Worm (Caenorhabditis elegans) whole organism, L2 larva: ENCODE data around the gene Y54G2A.41.

ENCODE experiments used
- C34F6.9 ChIP-seq: fragments of 150-350 bp; optimal IDR thresholded peaks from 2 replicates; lab custom pipeline; 2014; ENCODE audit warnings: missing biosample characterization, missing genetic modification characterization
- F13H6.1 ChIP-seq: sonication (generic microtip); optimal IDR thresholded peaks from 2 replicates; lab custom pipeline; 2016; ENCODE audit warnings: missing genetic modification characterization, missing compliant biosample characterization
- R02D3.7 ChIP-seq: fragments of 150-350 bp; optimal IDR thresholded peaks from 2 replicates; lab custom pipeline; 2014; ENCODE audit warnings: missing biosample characterization, missing genetic modification characterization
- Y55F3AM.14 ChIP-seq: fragments of 200-800 bp; sonication (Bioruptor generic); optimal IDR thresholded peaks from 2 replicates; lab custom pipeline; 2018; ENCODE audit warnings: mild to moderate bottlenecking, missing genetic modification characterization, missing compliant biosample characterization
- ZK546.5 ChIP-seq: sonication (generic microtip); optimal IDR thresholded peaks from 2 replicates; lab custom pipeline; 2017; ENCODE audit warnings: missing biosample characterization, missing genetic modification characterization
- aly-2 ChIP-seq: fragments of 150-350 bp; optimal IDR thresholded peaks from 2 replicates; lab custom pipeline; 2014; ENCODE audit warnings: missing biosample characterization, missing genetic modification characterization
- ceh-16 ChIP-seq: fragments of 150-350 bp; optimal IDR thresholded peaks from 2 replicates; lab custom pipeline; 2014; ENCODE audit warnings: missing biosample characterization, missing genetic modification characterization
- ceh-82 ChIP-seq: fragments of 150-350 bp; optimal IDR thresholded peaks from 2 replicates; lab custom pipeline; 2014; ENCODE audit warnings: missing biosample characterization, missing genetic modification characterization
- crh-2 ChIP-seq: sonication (generic microtip); optimal IDR thresholded peaks from 2 replicates; lab custom pipeline; 2017; ENCODE audit warnings: missing biosample characterization, missing genetic modification characterization
- dmd-4 ChIP-seq: sonication (generic microtip); optimal IDR thresholded peaks from 2 replicates; lab custom pipeline; 2017; ENCODE audit warnings: missing biosample characterization, missing genetic modification characterization
- egl-27 ChIP-seq: sonication (generic microtip); optimal IDR thresholded peaks from 3 replicates; lab custom pipeline; 2017; ENCODE audit warnings: missing biosample characterization, missing genetic modification reagents, missing genetic modification characterization
- elt-3 ChIP-seq: sonication (generic microtip); optimal IDR thresholded peaks from 2 replicates; lab custom pipeline; 2017; ENCODE audit warnings: missing biosample characterization, missing genetic modification characterization
- fos-1 ChIP-seq: fragments of 150-350 bp; optimal IDR thresholded peaks from 2 replicates; lab custom pipeline; 2014; ENCODE audit warnings: missing biosample characterization, missing genetic modification characterization
- gmeb-1 ChIP-seq: fragments of 150-350 bp; optimal IDR thresholded peaks from 2 replicates; lab custom pipeline; 2014; ENCODE audit warnings: missing biosample characterization, missing genetic modification characterization
- lin-11 ChIP-seq: fragments of 150-350 bp; sonication (generic microtip); optimal IDR thresholded peaks from 2 replicates; lab custom pipeline; 2014; ENCODE audit warnings: missing biosample characterization, missing genetic modification characterization, inconsistent platforms, mixed read lengths
- lin-13 ChIP-seq: fragments of 150-350 bp; optimal IDR thresholded peaks from 2 replicates; lab custom pipeline; 2014; ENCODE audit warnings: missing biosample characterization, missing genetic modification reagents, missing genetic modification characterization
- lin-39 ChIP-seq: fragments of 150-350 bp; optimal IDR thresholded peaks from 2 replicates; lab custom pipeline; 2014; ENCODE audit warnings: missing biosample characterization, missing genetic modification reagents, missing genetic modification characterization
- lsy-2 ChIP-seq, 2 experiments: fragments of 150-350 bp in 1 of 2; sonication (generic microtip) in 1 of 2; optimal IDR thresholded peaks; 2 replicates each; lab custom pipeline; 2014 to 2017; ENCODE audit warnings: missing biosample characterization in 2 of 2, missing genetic modification characterization in 2 of 2
- mab-5 ChIP-seq: fragments of 150-350 bp; optimal IDR thresholded peaks from 2 replicates; lab custom pipeline; 2014; ENCODE audit warnings: missing biosample characterization, missing genetic modification characterization
- mbf-1 ChIP-seq: sonication (generic microtip); optimal IDR thresholded peaks from 2 replicates; lab custom pipeline; 2017; ENCODE audit warnings: missing biosample characterization, missing genetic modification characterization
- mdl-1 ChIP-seq, 2 experiments: fragments of 150-350 bp in 1 of 2; sonication (generic microtip) in 1 of 2; optimal IDR thresholded peaks; 2 replicates each; lab custom pipeline; 2017; ENCODE audit warnings: missing biosample characterization in 2 of 2, missing genetic modification characterization in 2 of 2
- nhr-10 ChIP-seq: sonication (generic microtip); optimal IDR thresholded peaks from 2 replicates; lab custom pipeline; 2017; ENCODE audit warnings: missing biosample characterization, missing genetic modification characterization
- nhr-11 ChIP-seq: fragments of 150-350 bp; optimal IDR thresholded peaks from 2 replicates; lab custom pipeline; 2014; ENCODE audit warnings: missing biosample characterization, missing genetic modification characterization
- nhr-129 ChIP-seq: fragments of 150-350 bp; optimal IDR thresholded peaks from 2 replicates; lab custom pipeline; 2014; ENCODE audit warnings: missing biosample characterization, missing genetic modification characterization
- nhr-237 ChIP-seq: fragments of 150-350 bp; optimal IDR thresholded peaks from 2 replicates; lab custom pipeline; 2014; ENCODE audit warnings: missing biosample characterization, missing genetic modification characterization
- sem-4 ChIP-seq: fragments of 150-350 bp; optimal IDR thresholded peaks from 2 replicates; lab custom pipeline; 2014; ENCODE audit warnings: missing biosample characterization, missing genetic modification reagents, missing genetic modification characterization
- skn-1 ChIP-seq: sonication (generic microtip); optimal IDR thresholded peaks from 2 replicates; lab custom pipeline; 2017; ENCODE audit warnings: missing biosample characterization, missing genetic modification characterization
- sma-3 ChIP-seq: sonication (generic microtip); optimal IDR thresholded peaks from 2 replicates; lab custom pipeline; 2016; ENCODE audit warnings: missing genetic modification reagents, missing genetic modification characterization, missing compliant biosample characterization
- sma-9 ChIP-seq, 2 experiments: fragments of 150-350 bp in 1 of 2; sonication (generic microtip) in 1 of 2; optimal IDR thresholded peaks; 2 replicates each; lab custom pipeline; 2014 to 2016; ENCODE audit warnings: missing genetic modification characterization in 2 of 2, mild to moderate bottlenecking in 1 of 2, missing biosample characterization in 1 of 2, missing compliant biosample characterization in 1 of 2, missing genetic modification reagents in 1 of 2, moderate library complexity in 1 of 2
- snpc-4 ChIP-seq: fragments of 150-350 bp; optimal IDR thresholded peaks from 2 replicates; lab custom pipeline; 2014; ENCODE audit warnings: missing biosample characterization, missing genetic modification characterization
- unc-39 ChIP-seq: fragments of 150-350 bp; optimal IDR thresholded peaks from 2 replicates; lab custom pipeline; 2014; ENCODE audit warnings: missing biosample characterization, missing genetic modification characterization
- unc-62 ChIP-seq: fragments of 150-350 bp; optimal IDR thresholded peaks from 2 replicates; lab custom pipeline; 2014; ENCODE audit warnings: missing biosample characterization, missing genetic modification reagents, missing genetic modification characterization
- ztf-1 ChIP-seq: fragments of 200-800 bp; sonication (Bioruptor generic); conservative IDR thresholded peaks from 2 replicates; pipeline ENCODE4 v1.3.6; 2022; ENCODE audit warnings: missing genetic modification characterization, missing compliant biosample characterization

The Y54G2A.41 gene

DNA sequence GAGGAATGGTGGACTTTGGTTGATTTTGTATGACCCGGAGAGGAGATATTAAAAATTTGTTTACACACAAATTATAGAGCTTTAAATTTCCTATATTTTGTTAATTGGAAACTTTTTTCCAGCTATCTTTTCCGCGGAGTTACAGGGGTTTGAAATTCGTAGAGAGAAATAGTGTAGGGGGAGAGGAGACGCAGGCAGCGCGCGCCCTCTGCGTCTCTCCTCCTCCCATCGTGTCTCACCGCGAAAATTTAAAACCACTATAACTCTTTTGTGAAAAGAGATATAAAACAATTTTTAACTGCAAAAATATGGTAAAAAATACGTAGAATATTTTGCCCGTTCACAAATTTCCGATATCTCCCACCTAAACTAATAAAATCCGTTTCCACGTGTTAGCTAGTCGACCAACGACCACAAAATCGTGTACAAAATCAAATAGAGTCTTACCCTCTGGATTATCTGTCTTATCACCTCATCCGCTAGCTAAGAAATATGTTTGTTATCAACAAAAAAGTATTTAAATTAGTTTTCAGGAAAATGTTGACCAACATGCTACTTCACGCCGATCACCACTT, 9.1 kb upstream of the Y54G2A.41 start, which contains the start of gene nhr-277:
nhr-277 (plus strand) TSS at position 525 of the 575 bp plus-strand sequence.
- no peak for TF ChIP-seq lin-13 (GFP tag; lab: Kevin White, UChicago)
- TF ChIP-seq sma-3 (GFP tag; lab: Kevin White, UChicago): no peak
- no peak for TF ChIP-seq nhr-10 (tag; lab: Kevin White, UChicago)
- TF ChIP-seq unc-62 (GFP tag; lab: Kevin White, UChicago): no peak
- TF ChIP-seq snpc-4 (tag; lab: Kevin White, UChicago): no peak
- no peak for TF ChIP-seq fos-1 (tag; lab: Kevin White, UChicago)
- TF ChIP-seq lin-11 (tag; lab: Kevin White, UChicago): no peak
- TF ChIP-seq unc-39 (tag; lab: Kevin White, UChicago): no peak
- no peak for TF ChIP-seq nhr-129 (tag; lab: Kevin White, UChicago)
- TF ChIP-seq crh-2 (tag; lab: Kevin White, UChicago): no peak
- TF ChIP-seq mab-5 (tag; lab: Kevin White, UChicago): no peak
- no peak for TF ChIP-seq egl-27 (tag; lab: Kevin White, UChicago)
- TF ChIP-seq mdl-1 (tag; optimal IDR thresholded peaks at IDR 0.05; lab: Kevin White, UChicago): no peak

- TF ChIP-seq R02D3.7 (tag; lab: Kevin White, UChicago) (no peak), ceh-82 (tag; lab: Kevin White, UChicago) (no peak), sma-9 (GFP tag; optimal IDR thresholded peaks at IDR 0.05; lab: Kevin White, UChicago) (peak; percentile 16), sma-9 (tag; optimal IDR thresholded peaks at IDR 0.05; lab: Kevin White, UChicago) (no peak)
These were observed 4.2 kb upstream of the Y54G2A.41 start for ce11 chrIV:2747385-2748007.

DNA sequence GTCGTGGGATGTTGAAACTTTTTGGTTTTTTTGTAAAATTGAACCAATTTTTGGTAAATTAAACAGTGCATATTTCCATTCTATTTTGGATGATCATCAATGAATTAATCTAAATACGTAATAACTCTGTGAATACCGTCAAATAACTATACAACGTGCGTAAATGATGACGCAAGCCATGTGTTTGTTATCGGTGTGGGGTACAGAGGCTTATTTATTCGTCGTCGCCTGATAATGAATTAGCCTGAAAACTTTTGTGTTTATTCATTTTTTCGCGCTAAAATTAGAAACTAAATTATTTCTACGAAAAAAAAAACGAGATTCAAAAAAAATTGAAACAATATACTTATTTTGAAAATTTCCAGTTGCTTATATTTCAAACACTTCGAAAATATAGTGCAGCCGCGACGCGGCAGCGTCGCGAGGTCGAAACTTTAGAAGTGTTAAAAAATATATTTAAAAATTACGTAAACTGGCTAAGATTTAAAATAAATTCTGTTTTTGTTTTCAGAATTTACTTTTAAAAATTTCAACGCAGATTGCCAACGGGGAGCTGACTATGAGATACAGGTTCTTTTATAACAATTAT, 2.7 kb upstream of the Y54G2A.41 start:
- no peak for TF ChIP-seq lsy-2 (tag; optimal IDR thresholded peaks at IDR 0.05; lab: Kevin White, UChicago)
- TF ChIP-seq nhr-10 (tag; lab: Kevin White, UChicago): no peak
- no peak for TF ChIP-seq Y55F3AM.14 (GFP tag; lab: Kevin White, UChicago)
- TF ChIP-seq dmd-4: no peak
- TF ChIP-seq fos-1 (tag; lab: Kevin White, UChicago): peak; percentile 53
- no peak for TF ChIP-seq sma-3 (GFP tag; lab: Kevin White, UChicago)
- no peak for TF ChIP-seq lin-11 (tag; lab: Kevin White, UChicago)
- no peak for TF ChIP-seq gmeb-1 (tag; lab: Kevin White, UChicago)
- TF ChIP-seq ZK546.5 (tag; lab: Kevin White, UChicago): no peak

DNA sequence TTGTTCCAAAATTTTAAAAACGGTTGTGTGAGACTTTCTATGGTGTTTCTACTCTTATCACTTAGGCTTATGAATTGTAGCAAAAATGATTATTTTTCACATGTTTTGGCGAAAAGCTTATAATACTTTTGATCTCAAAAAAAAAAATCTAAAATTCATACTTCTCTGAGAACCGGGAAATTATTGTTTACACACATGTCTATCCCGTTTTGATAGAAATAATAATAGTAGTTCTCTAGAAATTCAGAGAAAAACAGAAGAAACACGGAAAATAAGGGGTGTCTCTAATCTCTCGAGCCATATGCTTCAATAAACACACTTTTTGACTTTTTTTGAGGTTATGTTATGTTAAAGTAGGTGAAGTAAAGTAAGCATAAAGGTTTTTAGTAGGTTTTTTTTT, 1.1 kb upstream of the Y54G2A.41 start:
- no peak for TF ChIP-seq sem-4
- TF ChIP-seq skn-1: no peak
- TF ChIP-seq R02D3.7 (tag; lab: Kevin White, UChicago): no peak
- TF ChIP-seq snpc-4 (tag; lab: Kevin White, UChicago): no peak
- TF ChIP-seq nhr-11 (tag; lab: Kevin White, UChicago): no peak
- TF ChIP-seq lin-39 (tag; lab: Kevin White, UChicago): no peak
- TF ChIP-seq C34F6.9 (tag; lab: Kevin White, UChicago): no peak
- TF ChIP-seq aly-2 (tag; lab: Kevin White, UChicago): no peak
- TF ChIP-seq unc-62 (GFP tag; lab: Kevin White, UChicago): no peak
- no peak for TF ChIP-seq ZK546.5 (tag; lab: Kevin White, UChicago)
- no peak for TF ChIP-seq gmeb-1 (tag; lab: Kevin White, UChicago)
- TF ChIP-seq elt-3 (tag; lab: Kevin White, UChicago): no peak
- TF ChIP-seq ztf-1 (GFP tag; lab: Robert Waterston, UW): no peak
- no peak for TF ChIP-seq F13H6.1
- TF ChIP-seq nhr-237 (tag; lab: Kevin White, UChicago): no peak
- TF ChIP-seq ceh-16: no peak
- no peak for TF ChIP-seq sma-9 (GFP tag; optimal IDR thresholded peaks at IDR 0.05; lab: Kevin White, UChicago)
- TF ChIP-seq sma-9 (tag; optimal IDR thresholded peaks at IDR 0.05; lab: Kevin White, UChicago): no peak
- TF ChIP-seq Y55F3AM.14 (GFP tag; lab: Kevin White, UChicago): no peak
- no peak for TF ChIP-seq mbf-1 (tag; lab: Kevin White, UChicago)
- TF ChIP-seq dmd-4: no peak
